Worm (Caenorhabditis elegans): ENCODE results near the gene T04C9.2.
A peak's percentile ranks its signal among the peaks of the same experiment; 100 is the strongest.
"Not testable (repeated sequence)": the region's sequence is repeated elsewhere in the genome, so short reads cannot be mapped to it uniquely, and the experiment has no call there.

- peak; percentile 10; the same call in 1 of the 2 replicates for TF ChIP-seq ztf-29 (GFP tag; IDR thresholded peaks at IDR 0.05)
- not testable (repeated sequence) for TF ChIP-seq ref-1 (GFP tag; conservative IDR thresholded peaks at IDR 0.05)
These were observed 21.3 kb downstream of the T04C9.2 start for ce11 chrIII:6013027-6013426.
